Fruit fly (Drosophila melanogaster) whole organism, embryonic: ENCODE results near the gene CG7715.

Source experiments
- Aef1 ChIP-seq: fragments of 200-800 bp; sonication (Bioruptor generic); IDR thresholded peaks from 3 replicates; pipeline ENCODE4 v1.3.6; 2022; ENCODE audit warnings: missing biosample characterization, missing genetic modification characterization
- Blimp-1 ChIP-seq: fragments of 200-800 bp; sonication (Bioruptor generic); optimal IDR thresholded peaks from 3 replicates; lab custom pipeline; 2018; ENCODE audit warnings: missing biosample characterization, missing genetic modification characterization, mild to moderate bottlenecking, moderate library complexity, missing genetic modification reagents
- CG10321 ChIP-seq: fragments of 200-800 bp; sonication (Bioruptor generic); IDR thresholded peaks from 2 replicates; pipeline ENCODE4 v1.3.6; 2022; ENCODE audit warnings: missing biosample characterization, missing genetic modification characterization
- CG10565 ChIP-seq: fragments of 200-800 bp; sonication (Bioruptor generic); optimal IDR thresholded peaks from 3 replicates; lab custom pipeline; 2016; ENCODE audit warnings: missing biosample characterization, mild to moderate bottlenecking, missing genetic modification characterization
- CG11456 ChIP-seq: fragments of 200-800 bp; sonication (Bioruptor generic); IDR thresholded peaks from 3 replicates; pipeline ENCODE4 v1.3.6; 2022; ENCODE audit warnings: missing biosample characterization, missing genetic modification characterization
- CG16813 ChIP-seq: fragments of 200-800 bp; sonication (Bioruptor generic); IDR thresholded peaks from 3 replicates; pipeline ENCODE4 v1.3.6; 2022; ENCODE audit warnings: missing biosample characterization, missing genetic modification characterization; ENCODE audit not compliant: partially characterized antibody
- CG17802 ChIP-seq: fragments of 200-800 bp; sonication (Bioruptor generic); optimal IDR thresholded peaks from 2 replicates; lab custom pipeline; 2018; ENCODE audit warnings: missing biosample characterization, mild to moderate bottlenecking, missing genetic modification characterization, moderate library complexity
- CG18262 ChIP-seq: fragments of 200-800 bp; optimal IDR thresholded peaks from 3 replicates; lab custom pipeline; 2019; ENCODE audit warnings: missing biosample characterization, mild to moderate bottlenecking, missing genetic modification characterization, moderate library complexity
- CG2120 ChIP-seq: fragments of 200-800 bp; sonication (Bioruptor generic); optimal IDR thresholded peaks from 3 replicates; lab custom pipeline; 2016; ENCODE audit warnings: missing biosample characterization, missing genetic modification characterization
- CG31441 ChIP-seq: fragments of 200-800 bp; sonication (Bioruptor generic); IDR thresholded peaks from 2 replicates; pipeline ENCODE4 v1.3.6; 2022; ENCODE audit warnings: missing biosample characterization, missing genetic modification characterization
- CG3163 ChIP-seq: fragments of 200-800 bp; sonication (Bioruptor generic); optimal IDR thresholded peaks from 3 replicates; lab custom pipeline; 2016; ENCODE audit warnings: missing biosample characterization, missing genetic modification characterization
- CG4424 ChIP-seq: fragments of 200-800 bp; sonication (Bioruptor generic); optimal IDR thresholded peaks from 3 replicates; lab custom pipeline; 2016; ENCODE audit warnings: missing biosample characterization, missing genetic modification characterization
- CG6254 ChIP-seq: fragments of 200-800 bp; sonication (Bioruptor generic); optimal IDR thresholded peaks from 3 replicates; lab custom pipeline; 2017; ENCODE audit warnings: mild to moderate bottlenecking, missing biosample characterization, missing genetic modification reagents, missing genetic modification characterization
- CG6272 ChIP-seq: fragments of 200-800 bp; sonication (Bioruptor generic); IDR thresholded peaks from 2 replicates; pipeline ENCODE4 v1.3.6; 2022; ENCODE audit warnings: missing biosample characterization, missing genetic modification characterization
- CG6654 ChIP-seq: fragments of 200-800 bp; sonication (Bioruptor generic); optimal IDR thresholded peaks from 2 replicates; lab custom pipeline; 2017; ENCODE audit warnings: missing biosample characterization, mild to moderate bottlenecking, missing genetic modification characterization
- CG7839 ChIP-seq: fragments of 200-800 bp; sonication (Bioruptor generic); optimal IDR thresholded peaks from 3 replicates; lab custom pipeline; 2018; ENCODE audit warnings: missing biosample characterization, mild to moderate bottlenecking, missing genetic modification characterization, moderate library complexity
- D19B ChIP-seq: fragments of 200-800 bp; sonication (Bioruptor generic); optimal IDR thresholded peaks from 2 replicates; lab custom pipeline; 2017; ENCODE audit warnings: missing biosample characterization, mild to moderate bottlenecking, missing genetic modification characterization
- Doc2 ChIP-seq: fragments of 200-800 bp; sonication (Bioruptor generic); IDR thresholded peaks from 2 replicates; pipeline ENCODE4 v1.3.6; 2022; ENCODE audit warnings: missing biosample characterization, missing genetic modification characterization
- ERR ChIP-seq: fragments of 200-800 bp; sonication (Bioruptor generic); optimal IDR thresholded peaks from 2 replicates; lab custom pipeline; 2016; ENCODE audit warnings: missing biosample characterization, missing genetic modification characterization
- Elba2 ChIP-seq: fragments of 200-800 bp; sonication (Bioruptor generic); optimal IDR thresholded peaks from 3 replicates; lab custom pipeline; 2016; ENCODE audit warnings: missing biosample characterization, missing genetic modification characterization
- Hmr ChIP-seq: fragments of 200-800 bp; sonication (Bioruptor generic); optimal IDR thresholded peaks from 3 replicates; lab custom pipeline; 2017; ENCODE audit warnings: mild to moderate bottlenecking, missing biosample characterization, missing genetic modification reagents, missing genetic modification characterization
- Hr78 ChIP-seq, 2 experiments: fragments of 200-800 bp in 1 of 2; fragments of >200 bp in 1 of 2; sonication (Bioruptor generic) in 1 of 2; optimal IDR thresholded peaks; 2 replicates each; lab custom pipeline; 2017 to 2019; ENCODE audit warnings: missing biosample characterization in 2 of 2, missing genetic modification characterization in 2 of 2, mild to moderate bottlenecking in 1 of 2, moderate library complexity in 1 of 2
- Hsf ChIP-seq: fragments of 200-800 bp; sonication (Bioruptor generic); optimal IDR thresholded peaks from 3 replicates; lab custom pipeline; 2016; ENCODE audit warnings: missing biosample characterization, missing genetic modification characterization
- Lim3 ChIP-seq: fragments of 200-800 bp; sonication (Bioruptor generic); IDR thresholded peaks from 2 replicates; pipeline ENCODE4 v1.3.6; 2022; ENCODE audit warnings: missing biosample characterization, missing genetic modification characterization
- NFAT ChIP-seq: fragments of 200-800 bp; sonication (Bioruptor generic); IDR thresholded peaks from 2 replicates; pipeline ENCODE4 v1.3.6; 2022; ENCODE audit warnings: missing biosample characterization, missing genetic modification characterization
- Neu2 ChIP-seq: fragments of 200-800 bp; sonication (Bioruptor generic); optimal IDR thresholded peaks from 3 replicates; lab custom pipeline; 2016; ENCODE audit warnings: missing biosample characterization, missing genetic modification characterization, borderline replicate concordance
- PHDP ChIP-seq: fragments of 200-800 bp; sonication (Bioruptor generic); optimal IDR thresholded peaks from 3 replicates; lab custom pipeline; 2018; ENCODE audit warnings: missing biosample characterization, mild to moderate bottlenecking, missing genetic modification characterization, moderate library complexity
- Ravus ChIP-seq: fragments of 200-800 bp; sonication (Bioruptor generic); IDR thresholded peaks from 2 replicates; pipeline ENCODE4 v1.3.6; 2022; ENCODE audit warnings: missing biosample characterization, missing genetic modification characterization
- Rx ChIP-seq: fragments of 200-800 bp; sonication (Bioruptor generic); IDR thresholded peaks from 2 replicates; pipeline ENCODE4 v1.3.6; 2022; ENCODE audit warnings: missing biosample characterization, missing genetic modification characterization
- Sox102F ChIP-seq: fragments of 200-800 bp; sonication (Bioruptor generic); optimal IDR thresholded peaks from 2 replicates; lab custom pipeline; 2018; ENCODE audit warnings: missing biosample characterization, mild to moderate bottlenecking, missing genetic modification characterization, moderate library complexity
- Ssrp ChIP-seq: fragments of 200-800 bp; sonication (Bioruptor generic); optimal IDR thresholded peaks from 2 replicates; lab custom pipeline; 2018; ENCODE audit warnings: missing biosample characterization, mild to moderate bottlenecking, missing genetic modification characterization, moderate library complexity
- Xbp1 ChIP-seq: fragments of 200-800 bp; sonication (Bioruptor generic); optimal IDR thresholded peaks from 3 replicates; lab custom pipeline; 2016; ENCODE audit warnings: missing biosample characterization, mild to moderate bottlenecking, missing genetic modification characterization
- amos ChIP-seq: fragments of 200-800 bp; sonication (Bioruptor generic); IDR thresholded peaks from 2 replicates; pipeline ENCODE4 v1.3.6; 2022; ENCODE audit warnings: missing biosample characterization, missing genetic modification characterization; ENCODE audit not compliant: partially characterized antibody
- ash1 ChIP-seq: fragments of 200-800 bp; sonication (Bioruptor generic); optimal IDR thresholded peaks from 2 replicates; lab custom pipeline; 2018; ENCODE audit warnings: missing biosample characterization, mild to moderate bottlenecking, missing genetic modification characterization
- cas ChIP-seq: fragments of 200-800 bp; sonication (Bioruptor generic); IDR thresholded peaks from 2 replicates; pipeline ENCODE4 v1.3.6; 2022; ENCODE audit warnings: missing biosample characterization, missing genetic modification characterization
- cwo ChIP-seq: fragments of 200-800 bp; sonication (Bioruptor generic); optimal IDR thresholded peaks from 3 replicates; lab custom pipeline; 2017; ENCODE audit warnings: missing biosample characterization, missing genetic modification characterization, mild to moderate bottlenecking, moderate library complexity, missing genetic modification reagents
- ewg ChIP-seq: fragments of 200-800 bp; sonication (Bioruptor generic); optimal IDR thresholded peaks from 3 replicates; lab custom pipeline; 2017; ENCODE audit warnings: mild to moderate bottlenecking, missing biosample characterization, missing genetic modification reagents, missing genetic modification characterization
- fru ChIP-seq: fragments of >200 bp; optimal IDR thresholded peaks from 2 replicates; lab custom pipeline; 2017
- gfzf ChIP-seq: fragments of 200-800 bp; sonication (Bioruptor generic); optimal IDR thresholded peaks from 2 replicates; lab custom pipeline; 2016; ENCODE audit warnings: missing biosample characterization, mild to moderate bottlenecking, missing genetic modification characterization, moderate library complexity
- insv ChIP-seq, 2 experiments: fragments of 200-800 bp; sonication (Bioruptor generic); optimal IDR thresholded peaks; 3 replicates each; lab custom pipeline; 2016 to 2018; ENCODE audit warnings: missing biosample characterization in 2 of 2, missing genetic modification characterization in 2 of 2
- luna ChIP-seq: fragments of 200-800 bp; sonication (Bioruptor generic); optimal IDR thresholded peaks from 2 replicates; lab custom pipeline; 2016; ENCODE audit warnings: missing biosample characterization, missing genetic modification characterization
- nerfin-2 ChIP-seq: fragments of 200-800 bp; sonication (Bioruptor generic); IDR thresholded peaks from 2 replicates; pipeline ENCODE4 v1.3.6; 2022; ENCODE audit warnings: missing biosample characterization, missing genetic modification characterization; ENCODE audit not compliant: partially characterized antibody
- pb ChIP-seq: fragments of 200-800 bp; sonication (Bioruptor generic); optimal IDR thresholded peaks from 3 replicates; lab custom pipeline; 2016; ENCODE audit warnings: missing biosample characterization, missing genetic modification characterization
- pros ChIP-seq: fragments of 200-800 bp; sonication (Bioruptor generic); optimal IDR thresholded peaks from 3 replicates; lab custom pipeline; 2019; ENCODE audit warnings: missing biosample characterization, mild to moderate bottlenecking, missing genetic modification characterization, moderate library complexity
- salm ChIP-seq: fragments of 200-800 bp; sonication (Bioruptor generic); optimal IDR thresholded peaks from 2 replicates; lab custom pipeline; 2018; ENCODE audit warnings: missing biosample characterization, mild to moderate bottlenecking, missing genetic modification characterization
- seq ChIP-seq: fragments of 200-800 bp; sonication (Bioruptor generic); IDR thresholded peaks from 2 replicates; pipeline ENCODE4 v1.3.6; 2022; ENCODE audit warnings: missing biosample characterization, missing genetic modification characterization
- slbo ChIP-seq: fragments of 200-800 bp; sonication (Bioruptor generic); IDR thresholded peaks from 2 replicates; pipeline ENCODE4 v1.3.6; 2022; ENCODE audit warnings: missing biosample characterization, missing genetic modification characterization
- twi ChIP-seq: fragments of 200-800 bp; optimal IDR thresholded peaks from 2 replicates; lab custom pipeline; 2019; ENCODE audit warnings: missing biosample characterization, mild to moderate bottlenecking, missing genetic modification characterization, moderate library complexity
- tx ChIP-seq: fragments of 200-800 bp; sonication (Bioruptor generic); optimal IDR thresholded peaks from 2 replicates; lab custom pipeline; 2016; ENCODE audit warnings: missing biosample characterization, missing genetic modification characterization

The CG7715 gene

dm6 chr3R:18741027-18741843 lies 13.0 kb upstream of the CG7715 start (continued):
- TF ChIP-seq ash1 (GFP tag; lab: Kevin White, UChicago): peak; percentile 85
- peak; percentile 93 for TF ChIP-seq CG6254
- TF ChIP-seq Neu2 (GFP tag; lab: Kevin White, UChicago): no peak
- peak; percentile 98 for TF ChIP-seq slbo
- TF ChIP-seq ERR: peak; percentile 60
- TF ChIP-seq CG10321 (GFP tag; lab: Robert Waterston, UW): peak; percentile 81
- TF ChIP-seq Xbp1 (GFP tag; lab: Kevin White, UChicago): peak; percentile 96
- no peak for TF ChIP-seq gfzf (GFP tag; lab: Kevin White, UChicago)
- TF ChIP-seq CG11456 (GFP tag; lab: Robert Waterston, UW): peak; percentile 98
- TF ChIP-seq Elba2: no peak
- TF ChIP-seq Ssrp (tag; lab: Kevin White, UChicago): peak; percentile 96
- peak in 1 of 2 experiments; percentile 42 for TF ChIP-seq insv (GFP tag; optimal IDR thresholded peaks at IDR 0.05; lab: Kevin White, UChicago)
- TF ChIP-seq CG2120 (GFP tag; lab: Kevin White, UChicago): peak; percentile 96
- peak; percentile 97 for TF ChIP-seq CG31441 (GFP tag; lab: Robert Waterston, UW)
- peak; percentile 97 for TF ChIP-seq Aef1 (GFP tag; lab: Robert Waterston, UW)
- peak; percentile 88 for TF ChIP-seq CG17802 (tag; lab: Kevin White, UChicago)
- peak; percentile 96 for TF ChIP-seq Blimp-1 (GFP tag; lab: Kevin White, UChicago)
- TF ChIP-seq twi (tag; lab: Kevin White, UChicago): peak; percentile 92
- peak; percentile 43 for TF ChIP-seq CG3163 (GFP tag; lab: Kevin White, UChicago)
- TF ChIP-seq CG6272 (GFP tag; lab: Robert Waterston, UW): peak; percentile 93
- peak; percentile 85 for TF ChIP-seq Doc2
- no peak for TF ChIP-seq fru (lab: Kevin White, UChicago)
- peak; percentile 74 for TF ChIP-seq CG10565 (GFP tag; lab: Kevin White, UChicago)
- TF ChIP-seq seq (GFP tag; lab: Robert Waterston, UW): peak; percentile 95
- peak; percentile 94 for TF ChIP-seq cas (GFP tag; lab: Robert Waterston, UW)
- TF ChIP-seq Rx: peak; percentile 90
- TF ChIP-seq salm: peak; percentile 89
- TF ChIP-seq Hmr: peak; percentile 96
- peak; percentile 99 for TF ChIP-seq D19B (GFP tag; lab: Kevin White, UChicago)
- TF ChIP-seq luna (GFP tag; lab: Kevin White, UChicago): peak; percentile 42
- peak; percentile 93 for TF ChIP-seq Hsf (GFP tag; lab: Kevin White, UChicago)
- TF ChIP-seq CG7839 (tag; lab: Kevin White, UChicago): peak; percentile 98
- peak; percentile 81 for TF ChIP-seq Lim3 (GFP tag; lab: Robert Waterston, UW)
- TF ChIP-seq Hr78 (GFP tag; optimal IDR thresholded peaks at IDR 0.05; lab: Kevin White, UChicago): peak in 1 of 2 experiments; percentile 79
- TF ChIP-seq PHDP: peak; percentile 97
- peak; percentile 97 for TF ChIP-seq NFAT (GFP tag; lab: Robert Waterston, UW)
- no peak for TF ChIP-seq amos
- no peak for TF ChIP-seq pros
- TF ChIP-seq CG4424 (GFP tag; lab: Kevin White, UChicago): peak; percentile 98
- TF ChIP-seq CG16813 (GFP tag; lab: Robert Waterston, UW): no peak
- peak; percentile 79 for TF ChIP-seq tx
- TF ChIP-seq Ravus (GFP tag; lab: Robert Waterston, UW): peak; percentile 87
- peak; percentile 96 for TF ChIP-seq Sox102F (GFP tag; lab: Kevin White, UChicago)
- TF ChIP-seq nerfin-2: no peak
- TF ChIP-seq ewg (GFP tag; lab: Kevin White, UChicago): peak; percentile 88
- peak; percentile 94 for TF ChIP-seq cwo (GFP tag; lab: Kevin White, UChicago)
- TF ChIP-seq pb (GFP tag; lab: Kevin White, UChicago): peak; percentile 52
- TF ChIP-seq CG6654 (GFP tag; lab: Kevin White, UChicago): peak; percentile 87
- peak; percentile 97 for TF ChIP-seq CG18262 (tag; lab: Kevin White, UChicago)
